Worm (Caenorhabditis elegans) whole organism, late embryonic: Measurements from ENCODE around the gene pqn-74.

ENCODE experiments used
- hlh-15 ChIP-seq: sonication (generic microtip); optimal IDR thresholded peaks from 2 replicates; lab custom pipeline; 2016; ENCODE audit warnings: missing genetic modification characterization, missing compliant biosample characterization
- hlh-6 ChIP-seq: sonication (generic microtip); optimal IDR thresholded peaks from 2 replicates; lab custom pipeline; 2016; ENCODE audit warnings: missing genotype, missing genetic modification characterization, missing compliant biosample characterization
- odd-2 ChIP-seq: sonication (generic microtip); optimal IDR thresholded peaks from 2 replicates; lab custom pipeline; 2017; ENCODE audit warnings: antibody characterized with exemption, mild to moderate bottlenecking, missing genetic modification characterization, missing compliant biosample characterization
- pag-3 ChIP-seq: sonication (generic microtip); optimal IDR thresholded peaks from 2 replicates; lab custom pipeline; 2016; ENCODE audit warnings: missing compliant biosample characterization, missing genetic modification characterization, borderline replicate concordance
- pha-4 ChIP-seq: fragments of 150-350 bp; optimal IDR thresholded peaks from 2 replicates; lab custom pipeline; 2018; ENCODE audit warnings: missing biosample characterization, missing genetic modification reagents, missing genetic modification characterization
- pqm-1 ChIP-seq: sonication (generic microtip); optimal IDR thresholded peaks from 2 replicates; lab custom pipeline; 2016; ENCODE audit warnings: missing genetic modification characterization, missing compliant biosample characterization
- ref-2 ChIP-seq: sonication (generic microtip); optimal IDR thresholded peaks from 2 replicates; lab custom pipeline; 2016; ENCODE audit warnings: missing genetic modification characterization, missing compliant biosample characterization
- unc-3 ChIP-seq, 2 experiments: fragments of 200-800 bp in 1 of 2; sonication (Bioruptor generic) in 1 of 2; sonication (generic microtip) in 1 of 2; conservative IDR thresholded peaks in 1 of 2; optimal IDR thresholded peaks in 1 of 2; 2 replicates each; pipeline versions ENCODE4 v1.3.6 to Lab custom; 2016 to 2022; ENCODE audit warnings: missing compliant biosample characterization in 2 of 2, missing genetic modification characterization in 2 of 2, missing genetic modification reagents in 1 of 2
- ztf-16 ChIP-seq: sonication (generic microtip); optimal IDR thresholded peaks from 2 replicates; lab custom pipeline; 2017; ENCODE audit warnings: missing genetic modification characterization, missing compliant biosample characterization

DNA sequence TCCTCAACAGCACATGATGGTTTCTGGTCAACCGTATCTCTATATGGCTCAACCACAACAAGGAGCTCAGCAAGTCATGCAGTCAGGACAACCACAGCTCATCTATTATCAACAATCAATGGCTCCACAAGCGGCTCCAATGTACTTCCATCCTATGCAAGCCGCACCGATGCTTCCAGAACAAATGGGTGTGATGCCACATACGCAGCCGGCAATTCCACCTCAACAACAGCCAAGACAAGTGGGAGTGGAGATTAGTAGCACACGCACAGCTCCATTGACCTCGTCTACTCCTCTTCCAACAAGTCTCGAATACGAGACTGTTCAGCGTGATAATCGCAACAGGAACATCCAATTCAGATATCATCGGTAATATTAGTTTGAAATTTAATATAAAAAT, 22.8 kb upstream of the pqn-74 start:
- TF ChIP-seq unc-3 (GFP tag; conservative IDR thresholded peaks at IDR 0.05; lab: Robert Waterston, UW) (no peak), unc-3 (tag; optimal IDR thresholded peaks at IDR 0.05; lab: Kevin White, UChicago) (no peak), pqm-1 (tag; lab: Kevin White, UChicago) (no peak), ztf-16 (tag; lab: Kevin White, UChicago) (no peak), ref-2 (tag; lab: Kevin White, UChicago) (no peak), pag-3 (tag; lab: Kevin White, UChicago) (no peak), hlh-15 (tag; lab: Kevin White, UChicago) (no peak), hlh-6 (no peak), odd-2 (tag; lab: Kevin White, UChicago) (no peak), pha-4 (tag; lab: Kevin White, UChicago) (no peak)
